Worm (Caenorhabditis elegans) whole organism, L1 larva: ENCODE results near the gene T27A1.2.
A peak's percentile ranks its signal among the peaks of the same experiment; 100 is the strongest.

Experiments
- F16B12.6 ChIP-seq: fragments of 150-350 bp; optimal IDR thresholded peaks from 2 replicates; lab custom pipeline; 2014; ENCODE audit warnings: missing biosample characterization, missing genetic modification characterization
- ceh-63 ChIP-seq: fragments of 200-800 bp; sonication (Bioruptor generic); optimal IDR thresholded peaks from 2 replicates; lab custom pipeline; 2018; ENCODE audit warnings: mild to moderate bottlenecking, missing genetic modification characterization, missing compliant biosample characterization
- ceh-8 ChIP-seq: fragments of 200-800 bp; sonication (Bioruptor generic); optimal IDR thresholded peaks from 2 replicates; lab custom pipeline; 2018; ENCODE audit warnings: mild to moderate bottlenecking, missing genetic modification characterization, moderate library complexity, missing compliant biosample characterization
- ceh-82 ChIP-seq, 3 experiments: fragments of 150-350 bp in 1 of 3; sonication (generic microtip) in 2 of 3; optimal IDR thresholded peaks; 2 replicates each; lab custom pipeline; 2014 to 2017; ENCODE audit warnings: missing biosample characterization in 3 of 3, missing genetic modification characterization in 3 of 3
- ceh-90 ChIP-seq: sonication (generic microtip); optimal IDR thresholded peaks from 2 replicates; lab custom pipeline; 2016; ENCODE audit warnings: missing genetic modification characterization, missing compliant biosample characterization
- ces-1 ChIP-seq: fragments of 150-350 bp; optimal IDR thresholded peaks from 2 replicates; lab custom pipeline; 2014; ENCODE audit warnings: missing biosample characterization, missing genetic modification reagents, missing genetic modification characterization
- dsc-1 ChIP-seq: sonication (generic microtip); optimal IDR thresholded peaks from 2 replicates; lab custom pipeline; 2016; ENCODE audit warnings: mild to moderate bottlenecking, missing genetic modification characterization, missing compliant biosample characterization
- efl-1 ChIP-seq, 4 experiments: fragments of 150-350 bp; optimal IDR thresholded peaks in 3 of 4; peaks in 1 of 4; 1 replicate in 1 of 4; 2 replicates in 3 of 4; lab custom pipeline; 2014; ENCODE audit warnings: missing biosample characterization in 2 of 4, missing genetic modification characterization in 2 of 4, missing genetic modification reagents in 2 of 4
- efl-3 ChIP-seq: fragments of 200-800 bp; sonication (Bioruptor generic); optimal IDR thresholded peaks from 2 replicates; lab custom pipeline; 2018; ENCODE audit warnings: mild to moderate bottlenecking, missing genetic modification characterization, missing compliant biosample characterization
- egl-13 ChIP-seq: sonication (generic microtip); optimal IDR thresholded peaks from 2 replicates; lab custom pipeline; 2016; ENCODE audit warnings: missing genotype, missing genetic modification reagents, missing genetic modification characterization, missing compliant biosample characterization
- elt-2 ChIP-seq: sonication (generic microtip); optimal IDR thresholded peaks from 2 replicates; lab custom pipeline; 2016; ENCODE audit warnings: missing genetic modification characterization, mild to moderate bottlenecking, inconsistent platforms, missing compliant biosample characterization, missing genetic modification reagents
- ets-5 ChIP-seq: fragments of 200-800 bp; sonication (Bioruptor generic); IDR thresholded peaks from 2 replicates; pipeline ENCODE4 v1.3.6; 2022; ENCODE audit warnings: missing genetic modification characterization, missing compliant biosample characterization
- fkh-8 ChIP-seq: sonication (generic microtip); optimal IDR thresholded peaks from 2 replicates; lab custom pipeline; 2016; ENCODE audit warnings: mild to moderate bottlenecking, missing genetic modification characterization, missing compliant biosample characterization
- fos-1 ChIP-seq: fragments of 150-350 bp; optimal IDR thresholded peaks from 2 replicates; lab custom pipeline; 2014; ENCODE audit warnings: missing biosample characterization, missing genetic modification characterization
- grh-1 ChIP-seq: fragments of 200-800 bp; sonication (Bioruptor generic); IDR thresholded peaks from 2 replicates; pipeline ENCODE4 v1.3.6; 2022; ENCODE audit warnings: missing genetic modification reagents, missing genetic modification characterization, missing compliant biosample characterization
- hlh-17 ChIP-seq: fragments of 200-800 bp; sonication (Bioruptor generic); optimal IDR thresholded peaks from 2 replicates; lab custom pipeline; 2018; ENCODE audit warnings: missing genetic modification characterization, mild to moderate bottlenecking, missing compliant biosample characterization, moderate library complexity, borderline replicate concordance
- hpl-2 ChIP-seq: fragments of 150-350 bp; optimal IDR thresholded peaks from 2 replicates; lab custom pipeline; 2014; ENCODE audit warnings: missing biosample characterization, missing genetic modification reagents, missing genetic modification characterization
- irx-1 ChIP-seq: sonication (generic microtip); optimal IDR thresholded peaks from 2 replicates; lab custom pipeline; 2016; ENCODE audit warnings: missing genetic modification characterization, missing compliant biosample characterization
- isw-1 ChIP-seq: fragments of 200-800 bp; sonication (Bioruptor generic); IDR thresholded peaks from 2 replicates; pipeline ENCODE4 v1.3.6; 2022; ENCODE audit warnings: missing genetic modification characterization, missing compliant biosample characterization
- lin-13 ChIP-seq: fragments of 150-350 bp; optimal IDR thresholded peaks from 2 replicates; lab custom pipeline; 2014; ENCODE audit warnings: missing biosample characterization, missing genetic modification reagents, missing genetic modification characterization
- lin-14 ChIP-seq: fragments of 200-800 bp; sonication (Bioruptor generic); optimal IDR thresholded peaks from 2 replicates; lab custom pipeline; 2018; ENCODE audit warnings: mild to moderate bottlenecking, missing genetic modification characterization, moderate library complexity, missing compliant biosample characterization
- lin-15B ChIP-seq: fragments of 150-350 bp; sonication (generic microtip); optimal IDR thresholded peaks from 3 replicates; lab custom pipeline; 2014; ENCODE audit warnings: missing biosample characterization, missing genetic modification characterization
- lir-3 ChIP-seq: sonication (generic microtip); optimal IDR thresholded peaks from 2 replicates; lab custom pipeline; 2016; ENCODE audit warnings: mild to moderate bottlenecking, missing genetic modification characterization, moderate library complexity, missing compliant biosample characterization; ENCODE audit not compliant: poor library complexity
- mab-9 ChIP-seq: fragments of 200-800 bp; sonication (Bioruptor generic); IDR thresholded peaks from 2 replicates; pipeline ENCODE4 v1.3.6; 2022; ENCODE audit warnings: missing genetic modification reagents, missing genetic modification characterization, missing compliant biosample characterization
- mdl-1 ChIP-seq, 2 experiments: fragments of 150-350 bp; optimal IDR thresholded peaks; 2 replicates each; lab custom pipeline; 2014 to 2017; ENCODE audit warnings: missing biosample characterization in 2 of 2, missing genetic modification characterization in 2 of 2, inconsistent platforms in 1 of 2
- mep-1 ChIP-seq: fragments of 150-350 bp; optimal IDR thresholded peaks from 2 replicates; lab custom pipeline; 2014; ENCODE audit warnings: missing biosample characterization, missing genetic modification characterization
- nhr-12 ChIP-seq: sonication (generic microtip); optimal IDR thresholded peaks from 2 replicates; lab custom pipeline; 2017; ENCODE audit warnings: missing biosample characterization, missing genetic modification characterization
- nhr-19 ChIP-seq: fragments of 200-800 bp; sonication (Bioruptor generic); conservative IDR thresholded peaks from 2 replicates; pipeline ENCODE4 v1.3.6; 2022; ENCODE audit warnings: missing genetic modification characterization, missing compliant biosample characterization
- nhr-28 ChIP-seq: fragments of 150-350 bp; optimal IDR thresholded peaks from 2 replicates; lab custom pipeline; 2014; ENCODE audit warnings: missing biosample characterization, missing genetic modification characterization
- nhr-47 ChIP-seq: sonication (generic microtip); optimal IDR thresholded peaks from 2 replicates; lab custom pipeline; 2016; ENCODE audit warnings: mild to moderate bottlenecking, missing genetic modification characterization, moderate library complexity, missing compliant biosample characterization
- nhr-84 ChIP-seq: sonication (generic microtip); optimal IDR thresholded peaks from 2 replicates; lab custom pipeline; 2017; ENCODE audit warnings: missing biosample characterization, missing genetic modification characterization
- nhr-85 ChIP-seq: sonication (generic microtip); peaks from one replicate; lab custom pipeline; 2016; ENCODE audit warnings: missing genetic modification characterization, inconsistent platforms, missing compliant biosample characterization
- nhr-90 ChIP-seq: sonication (generic microtip); optimal IDR thresholded peaks from 2 replicates; lab custom pipeline; 2016; ENCODE audit warnings: mild to moderate bottlenecking, missing genetic modification characterization, missing compliant biosample characterization; ENCODE audit not compliant: poor library complexity
- pqm-1 ChIP-seq: sonication (generic microtip); optimal IDR thresholded peaks from 3 replicates; lab custom pipeline; 2017; ENCODE audit warnings: missing biosample characterization, missing genetic modification characterization
- rnt-1 ChIP-seq: sonication (generic microtip); optimal IDR thresholded peaks from 2 replicates; lab custom pipeline; 2016; ENCODE audit warnings: mild to moderate bottlenecking, missing genetic modification characterization, moderate library complexity, missing compliant biosample characterization
- skn-1 ChIP-seq: fragments of 150-350 bp; optimal IDR thresholded peaks from 2 replicates; lab custom pipeline; 2014; ENCODE audit warnings: missing biosample characterization, missing genetic modification characterization
- snu-23 ChIP-seq: sonication (generic microtip); optimal IDR thresholded peaks from 2 replicates; lab custom pipeline; 2016; ENCODE audit warnings: missing genetic modification characterization, missing compliant biosample characterization
- sox-4 ChIP-seq: sonication (generic microtip); optimal IDR thresholded peaks from 2 replicates; lab custom pipeline; 2016; ENCODE audit warnings: missing genetic modification characterization, missing compliant biosample characterization
- tbx-2 ChIP-seq: sonication (generic microtip); optimal IDR thresholded peaks from 2 replicates; lab custom pipeline; 2016; ENCODE audit warnings: missing genetic modification characterization, missing compliant biosample characterization
- tlp-1 ChIP-seq: fragments of 150-350 bp; optimal IDR thresholded peaks from 2 replicates; lab custom pipeline; 2014; ENCODE audit warnings: missing biosample characterization, missing genetic modification characterization
- unc-30 ChIP-seq: sonication (generic microtip); optimal IDR thresholded peaks from 2 replicates; lab custom pipeline; 2017; ENCODE audit warnings: missing biosample characterization, missing genetic modification characterization
- unc-62 ChIP-seq: fragments of 150-350 bp; optimal IDR thresholded peaks from 2 replicates; lab custom pipeline; 2014; ENCODE audit warnings: missing biosample characterization, missing genetic modification reagents, missing genetic modification characterization
- xbp-1 ChIP-seq: sonication (generic microtip); optimal IDR thresholded peaks from 2 replicates; lab custom pipeline; 2016; ENCODE audit warnings: missing genetic modification characterization, missing compliant biosample characterization
- zag-1 ChIP-seq: fragments of 150-350 bp; optimal IDR thresholded peaks from 2 replicates; lab custom pipeline; 2014; ENCODE audit warnings: missing biosample characterization, missing genetic modification characterization
- zip-4 ChIP-seq: fragments of 200-800 bp; sonication (Bioruptor generic); optimal IDR thresholded peaks from 2 replicates; lab custom pipeline; 2018; ENCODE audit warnings: mild to moderate bottlenecking, missing genetic modification characterization, moderate library complexity, missing compliant biosample characterization
- ztf-11 ChIP-seq, 2 experiments: sonication (generic microtip); optimal IDR thresholded peaks; 2 replicates each; lab custom pipeline; 2016 to 2017; ENCODE audit warnings: missing genetic modification characterization in 2 of 2, missing biosample characterization in 1 of 2, missing compliant biosample characterization in 1 of 2

Gene T27A1.2

DNA sequence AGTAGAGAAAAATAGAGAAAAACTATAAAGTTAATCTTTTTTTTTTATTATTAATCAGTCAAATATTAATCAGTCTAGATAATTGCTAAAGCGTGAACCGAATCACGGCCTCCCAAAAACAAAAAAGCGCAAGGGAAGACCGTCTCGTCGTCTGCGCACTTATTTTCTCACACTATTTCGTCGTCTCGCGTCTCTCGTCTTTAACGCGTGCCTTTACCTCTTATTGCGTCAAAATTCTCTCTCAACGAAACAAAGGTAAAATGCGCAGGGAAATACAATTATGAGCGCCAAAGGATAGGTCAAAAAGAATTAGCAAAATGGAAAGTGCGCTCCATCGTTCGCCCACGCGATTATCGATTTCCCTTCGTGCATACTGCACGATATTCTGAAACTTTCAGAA is 30.6 kb downstream of the T27A1.2 start (continued):
- TF ChIP-seq nhr-90 (tag; lab: Kevin White, UChicago), result peak; percentile 84
- peak; percentile 40 for TF ChIP-seq zip-4 (GFP tag; lab: Kevin White, UChicago)
- peak; percentile 69 for TF ChIP-seq xbp-1 (tag; lab: Kevin White, UChicago)
- peak; percentile 81 for TF ChIP-seq tbx-2
- no peak for TF ChIP-seq nhr-28 (tag; lab: Kevin White, UChicago)
- TF ChIP-seq ztf-11 (tag; optimal IDR thresholded peaks at IDR 0.05; lab: Kevin White, UChicago), result peak in 1 of 2 experiments; percentile 36
- peak in 1 of 2 experiments; percentile 59 for TF ChIP-seq mdl-1 (tag; optimal IDR thresholded peaks at IDR 0.05; lab: Kevin White, UChicago)
- peak; percentile 73 for TF ChIP-seq grh-1 (GFP tag; lab: Robert Waterston, UW)
- no peak for TF ChIP-seq ceh-63 (GFP tag; lab: Kevin White, UChicago)
- peak; percentile 55; the same call in 1 of the 2 replicates for TF ChIP-seq mab-9 (GFP tag; lab: Robert Waterston, UW)
- no peak for TF ChIP-seq zag-1 (tag; lab: Kevin White, UChicago)
- TF ChIP-seq efl-1 (optimal IDR thresholded peaks at IDR 0.05; lab: Kevin White, UChicago), result peak; percentile 86 to 91
- peak; percentile 62 to 98 for TF ChIP-seq efl-1 (GFP tag; optimal IDR thresholded peaks at IDR 0.05 in 1 of 2; lab: Kevin White, UChicago)
- peak; percentile 57 for TF ChIP-seq elt-2 (tag; lab: Kevin White, UChicago)
- TF ChIP-seq ceh-90 (tag; lab: Kevin White, UChicago), result peak; percentile 27
- peak; percentile 64 for TF ChIP-seq lin-14 (GFP tag; lab: Kevin White, UChicago)
- TF ChIP-seq rnt-1, result peak; percentile 84
- no peak for TF ChIP-seq hlh-17 (GFP tag; lab: Kevin White, UChicago)
- TF ChIP-seq lir-3 (tag; lab: Kevin White, UChicago), result peak; percentile 65
- TF ChIP-seq isw-1, result peak; percentile 54
- peak; percentile 78 for TF ChIP-seq nhr-19 (GFP tag; lab: Robert Waterston, UW)
- no peak for TF ChIP-seq efl-3 (GFP tag; lab: Kevin White, UChicago)
- TF ChIP-seq lin-13, result peak; percentile 22
- TF ChIP-seq hpl-2 (GFP tag; lab: Kevin White, UChicago), result peak; percentile 35
- peak; percentile 44 for TF ChIP-seq egl-13 (tag; lab: Kevin White, UChicago)
- peak; percentile 79 for TF ChIP-seq snu-23 (GFP tag; lab: Kevin White, UChicago)
- TF ChIP-seq nhr-12 (tag; lab: Kevin White, UChicago), result no peak
- TF ChIP-seq nhr-47 (tag; lab: Kevin White, UChicago), result peak; percentile 88
- peak; percentile 53 for TF ChIP-seq irx-1
- peak; percentile 46 for TF ChIP-seq ceh-8
- peak; percentile 47 for TF ChIP-seq fkh-8
- no peak for TF ChIP-seq pqm-1
- no peak for TF ChIP-seq mep-1
- TF ChIP-seq tlp-1, result no peak
- no peak for TF ChIP-seq lin-15B (tag; lab: Kevin White, UChicago)
- no peak for TF ChIP-seq fos-1 (tag; lab: Kevin White, UChicago)
- TF ChIP-seq unc-30, result no peak

DNA sequence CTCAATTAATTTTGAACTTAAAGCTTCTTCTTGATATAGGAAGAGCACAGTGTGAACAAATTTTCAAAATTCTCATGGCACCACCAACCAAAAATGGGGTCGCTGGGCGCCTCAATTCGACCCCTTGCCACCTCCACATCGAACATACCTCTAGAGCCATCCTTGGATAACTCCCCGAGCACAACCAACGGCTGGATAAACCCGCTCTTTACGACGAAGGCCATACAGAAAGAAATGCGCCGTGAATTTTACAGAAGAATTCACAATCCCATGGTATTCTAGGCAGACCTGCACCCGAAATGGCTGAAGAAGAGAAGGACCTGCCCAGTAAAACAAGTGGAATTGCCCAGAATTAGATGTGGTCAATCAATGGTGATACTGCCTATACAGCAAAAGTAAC is 34.0 kb downstream of the T27A1.2 start:
- no peak for TF ChIP-seq ces-1 (GFP tag; lab: Kevin White, UChicago)
- no peak for TF ChIP-seq sox-4 (tag; lab: Kevin White, UChicago)
- TF ChIP-seq ceh-82 (tag; optimal IDR thresholded peaks at IDR 0.05; lab: Kevin White, UChicago), result no peak
- TF ChIP-seq hpl-2 (GFP tag; lab: Kevin White, UChicago), result no peak
- no peak for TF ChIP-seq lin-14 (GFP tag; lab: Kevin White, UChicago)
- TF ChIP-seq zip-4 (GFP tag; lab: Kevin White, UChicago), result no peak
- no peak for TF ChIP-seq unc-62 (GFP tag; lab: Kevin White, UChicago)
- TF ChIP-seq nhr-85 (tag; lab: Kevin White, UChicago), result no peak
- no peak for TF ChIP-seq F16B12.6 (tag; lab: Kevin White, UChicago)
- no peak for TF ChIP-seq skn-1 (tag; lab: Kevin White, UChicago)
- TF ChIP-seq ets-5 (GFP tag; lab: Robert Waterston, UW), result no peak
- no peak for TF ChIP-seq dsc-1 (tag; lab: Kevin White, UChicago)
- no peak for TF ChIP-seq elt-2 (tag; lab: Kevin White, UChicago)
- no peak for TF ChIP-seq nhr-90 (tag; lab: Kevin White, UChicago)
- TF ChIP-seq irx-1, result no peak
- TF ChIP-seq nhr-84 (tag; lab: Kevin White, UChicago), result no peak
- TF ChIP-seq lir-3 (tag; lab: Kevin White, UChicago), result no peak
